Worm (Caenorhabditis elegans) whole organism, L2 larva: ENCODE data around the gene C14A6.6.

Experiments used
- R02D3.7 ChIP-seq: fragments of 150-350 bp; optimal IDR thresholded peaks from 2 replicates; lab custom pipeline; 2014; ENCODE audit warnings: missing biosample characterization, missing genetic modification characterization
- Y55F3AM.14 ChIP-seq: fragments of 200-800 bp; sonication (Bioruptor generic); optimal IDR thresholded peaks from 2 replicates; lab custom pipeline; 2018; ENCODE audit warnings: mild to moderate bottlenecking, missing genetic modification characterization, missing compliant biosample characterization
- ZK546.5 ChIP-seq: sonication (generic microtip); optimal IDR thresholded peaks from 2 replicates; lab custom pipeline; 2017; ENCODE audit warnings: missing biosample characterization, missing genetic modification characterization
- alr-1 ChIP-seq: fragments of 150-350 bp; optimal IDR thresholded peaks from 2 replicates; lab custom pipeline; 2014; ENCODE audit warnings: missing biosample characterization, missing genetic modification characterization
- ama-1 ChIP-seq: fragments of 150-350 bp; optimal IDR thresholded peaks from 2 replicates; lab custom pipeline; 2018; ENCODE audit warnings: inconsistent platforms
- blmp-1 ChIP-seq: sonication (generic microtip); optimal IDR thresholded peaks from 2 replicates; lab custom pipeline; 2017; ENCODE audit warnings: missing genetic modification characterization, mild to moderate bottlenecking, missing compliant biosample characterization, antibody characterized with exemption, moderate library complexity; ENCODE audit not compliant: insufficient read depth
- ceh-82 ChIP-seq: fragments of 150-350 bp; optimal IDR thresholded peaks from 2 replicates; lab custom pipeline; 2014; ENCODE audit warnings: missing biosample characterization, missing genetic modification characterization
- egl-27 ChIP-seq: sonication (generic microtip); optimal IDR thresholded peaks from 3 replicates; lab custom pipeline; 2017; ENCODE audit warnings: missing biosample characterization, missing genetic modification reagents, missing genetic modification characterization
- elt-1 ChIP-seq: fragments of 150-350 bp; optimal IDR thresholded peaks from 2 replicates; lab custom pipeline; 2014; ENCODE audit warnings: missing biosample characterization, missing genetic modification characterization
- elt-3 ChIP-seq: sonication (generic microtip); optimal IDR thresholded peaks from 2 replicates; lab custom pipeline; 2017; ENCODE audit warnings: missing biosample characterization, missing genetic modification characterization
- fos-1 ChIP-seq: fragments of 150-350 bp; optimal IDR thresholded peaks from 2 replicates; lab custom pipeline; 2014; ENCODE audit warnings: missing biosample characterization, missing genetic modification characterization
- gmeb-1 ChIP-seq: fragments of 150-350 bp; optimal IDR thresholded peaks from 2 replicates; lab custom pipeline; 2014; ENCODE audit warnings: missing biosample characterization, missing genetic modification characterization
- lin-13 ChIP-seq: fragments of 150-350 bp; optimal IDR thresholded peaks from 2 replicates; lab custom pipeline; 2014; ENCODE audit warnings: missing biosample characterization, missing genetic modification reagents, missing genetic modification characterization
- lsy-2 ChIP-seq, 2 experiments: fragments of 150-350 bp in 1 of 2; sonication (generic microtip) in 1 of 2; optimal IDR thresholded peaks; 2 replicates each; lab custom pipeline; 2014 to 2017; ENCODE audit warnings: missing biosample characterization in 2 of 2, missing genetic modification characterization in 2 of 2
- mdl-1 ChIP-seq, 2 experiments: fragments of 150-350 bp in 1 of 2; sonication (generic microtip) in 1 of 2; optimal IDR thresholded peaks; 2 replicates each; lab custom pipeline; 2017; ENCODE audit warnings: missing biosample characterization in 2 of 2, missing genetic modification characterization in 2 of 2
- nhr-11 ChIP-seq: fragments of 150-350 bp; optimal IDR thresholded peaks from 2 replicates; lab custom pipeline; 2014; ENCODE audit warnings: missing biosample characterization, missing genetic modification characterization
- nhr-12 ChIP-seq: fragments of 150-350 bp; optimal IDR thresholded peaks from 2 replicates; lab custom pipeline; 2014; ENCODE audit warnings: missing biosample characterization, missing genetic modification characterization
- nhr-21 ChIP-seq: fragments of 150-350 bp; optimal IDR thresholded peaks from 2 replicates; lab custom pipeline; 2014; ENCODE audit warnings: missing biosample characterization, missing genetic modification characterization
- nhr-77 ChIP-seq: fragments of 150-350 bp; optimal IDR thresholded peaks from 2 replicates; lab custom pipeline; 2014; ENCODE audit warnings: missing biosample characterization, missing genetic modification characterization
- peb-1 ChIP-seq: fragments of 150-350 bp; optimal IDR thresholded peaks from 2 replicates; lab custom pipeline; 2014; ENCODE audit warnings: missing biosample characterization, missing genetic modification characterization
- sem-4 ChIP-seq: fragments of 150-350 bp; optimal IDR thresholded peaks from 2 replicates; lab custom pipeline; 2014; ENCODE audit warnings: missing biosample characterization, missing genetic modification reagents, missing genetic modification characterization
- skn-1 ChIP-seq: sonication (generic microtip); optimal IDR thresholded peaks from 2 replicates; lab custom pipeline; 2017; ENCODE audit warnings: missing biosample characterization, missing genetic modification characterization
- sma-3 ChIP-seq: sonication (generic microtip); optimal IDR thresholded peaks from 2 replicates; lab custom pipeline; 2016; ENCODE audit warnings: missing genetic modification reagents, missing genetic modification characterization, missing compliant biosample characterization
- sma-9 ChIP-seq, 2 experiments: fragments of 150-350 bp in 1 of 2; sonication (generic microtip) in 1 of 2; optimal IDR thresholded peaks; 2 replicates each; lab custom pipeline; 2014 to 2016; ENCODE audit warnings: missing genetic modification characterization in 2 of 2, mild to moderate bottlenecking in 1 of 2, missing biosample characterization in 1 of 2, missing compliant biosample characterization in 1 of 2, missing genetic modification reagents in 1 of 2, moderate library complexity in 1 of 2
- snpc-4 ChIP-seq: fragments of 150-350 bp; optimal IDR thresholded peaks from 2 replicates; lab custom pipeline; 2014; ENCODE audit warnings: missing biosample characterization, missing genetic modification characterization
- unc-39 ChIP-seq: fragments of 150-350 bp; optimal IDR thresholded peaks from 2 replicates; lab custom pipeline; 2014; ENCODE audit warnings: missing biosample characterization, missing genetic modification characterization
- unc-55 ChIP-seq: fragments of 150-350 bp; sonication (generic microtip); optimal IDR thresholded peaks from 3 replicates; lab custom pipeline; 2014; ENCODE audit warnings: missing biosample characterization, missing genetic modification reagents, missing genetic modification characterization
- unc-62 ChIP-seq: fragments of 150-350 bp; optimal IDR thresholded peaks from 2 replicates; lab custom pipeline; 2014; ENCODE audit warnings: missing biosample characterization, missing genetic modification reagents, missing genetic modification characterization
- zag-1 ChIP-seq: fragments of 150-350 bp; optimal IDR thresholded peaks from 2 replicates; lab custom pipeline; 2014; ENCODE audit warnings: missing biosample characterization, missing genetic modification characterization
- ztf-1 ChIP-seq: fragments of 200-800 bp; sonication (Bioruptor generic); conservative IDR thresholded peaks from 2 replicates; pipeline ENCODE4 v1.3.6; 2022; ENCODE audit warnings: missing genetic modification characterization, missing compliant biosample characterization

C14A6.6 gene

ce11 chrV:18128545-18128944, 38.5 kb downstream of the C14A6.6 start:
- no peak for TF ChIP-seq nhr-21 (tag; lab: Kevin White, UChicago)
- no peak for TF ChIP-seq gmeb-1
- TF ChIP-seq nhr-11 (tag; lab: Kevin White, UChicago) = no peak
- no peak for TF ChIP-seq fos-1 (tag; lab: Kevin White, UChicago)
- TF ChIP-seq sem-4 (tag; lab: Kevin White, UChicago) = no peak
- TF ChIP-seq egl-27 (tag; lab: Kevin White, UChicago) = no peak
- TF ChIP-seq ZK546.5 (tag; lab: Kevin White, UChicago) = no peak
- TF ChIP-seq sma-3 (GFP tag; lab: Kevin White, UChicago) = no peak
- no peak for TF ChIP-seq nhr-12
- TF ChIP-seq snpc-4 (tag; lab: Kevin White, UChicago) = no peak

ce11 chrV:18127192-18127591, 39.9 kb downstream of the C14A6.6 start, which contains the start of gene fbxa-211:
Gene fbxa-211, plus strand, starts transcription at chrV:18127519.
- TF ChIP-seq elt-3 (tag; lab: Kevin White, UChicago) = no peak
- TF ChIP-seq Y55F3AM.14 = no peak
- TF ChIP-seq nhr-21 (tag; lab: Kevin White, UChicago) = no peak
- TF ChIP-seq snpc-4 (tag; lab: Kevin White, UChicago) = no peak
- no peak for TF ChIP-seq unc-39
- TF ChIP-seq unc-55 (GFP tag; lab: Kevin White, UChicago) = no peak
- TF ChIP-seq nhr-12 = no peak
- TF ChIP-seq blmp-1 (tag; lab: Kevin White, UChicago) = no peak
- no peak for TF ChIP-seq zag-1 (tag; lab: Kevin White, UChicago)
- TF ChIP-seq alr-1 (tag; lab: Kevin White, UChicago) = no peak
- no peak for TF ChIP-seq elt-1 (tag; lab: Kevin White, UChicago)
- no peak for TF ChIP-seq peb-1

- TF ChIP-seq ztf-1 = no peak
- no peak for TF ChIP-seq sma-9 (GFP tag; optimal IDR thresholded peaks at IDR 0.05; lab: Kevin White, UChicago)
- no peak for TF ChIP-seq sma-9 (tag; optimal IDR thresholded peaks at IDR 0.05; lab: Kevin White, UChicago)
- no peak for TF ChIP-seq lin-13
- no peak for TF ChIP-seq skn-1 (tag; lab: Kevin White, UChicago)
- no peak for TF ChIP-seq nhr-11 (tag; lab: Kevin White, UChicago)
- no peak for TF ChIP-seq ceh-82 (tag; lab: Kevin White, UChicago)
- no peak for TF ChIP-seq gmeb-1
- TF ChIP-seq unc-55 (GFP tag; lab: Kevin White, UChicago) = no peak
- TF ChIP-seq unc-62 (GFP tag; lab: Kevin White, UChicago) = no peak
- no peak for TF ChIP-seq peb-1
- no peak for TF ChIP-seq lsy-2 (tag; optimal IDR thresholded peaks at IDR 0.05; lab: Kevin White, UChicago)
- no peak for TF ChIP-seq ama-1 (lab: Kevin White, UChicago)
- TF ChIP-seq R02D3.7 (tag; lab: Kevin White, UChicago) = no peak
- TF ChIP-seq mdl-1 (tag; optimal IDR thresholded peaks at IDR 0.05; lab: Kevin White, UChicago) = no peak
- TF ChIP-seq, all 48 proteins: peak for 0
Measured at ce11 chrV:18125075-18125474, 42.0 kb downstream of the C14A6.6 start, which contains the start of gene fbxa-210. Gene fbxa-210, plus strand, starts transcription at chrV:18125375.

ce11 chrV:18123639-18124038, 43.4 kb downstream of the C14A6.6 start, which contains the start of gene fbxa-107:
Gene fbxa-107, plus strand, starts transcription at chrV:18123939.
- TF ChIP-seq blmp-1 (tag; lab: Kevin White, UChicago) = no peak
- no peak for TF ChIP-seq nhr-77 (tag; lab: Kevin White, UChicago)
- TF ChIP-seq unc-39 = no peak
- TF ChIP-seq, all 48 proteins: peak for 0
